Worm (Caenorhabditis elegans): Measurements from ENCODE around the gene M02G9.4.

DNA sequence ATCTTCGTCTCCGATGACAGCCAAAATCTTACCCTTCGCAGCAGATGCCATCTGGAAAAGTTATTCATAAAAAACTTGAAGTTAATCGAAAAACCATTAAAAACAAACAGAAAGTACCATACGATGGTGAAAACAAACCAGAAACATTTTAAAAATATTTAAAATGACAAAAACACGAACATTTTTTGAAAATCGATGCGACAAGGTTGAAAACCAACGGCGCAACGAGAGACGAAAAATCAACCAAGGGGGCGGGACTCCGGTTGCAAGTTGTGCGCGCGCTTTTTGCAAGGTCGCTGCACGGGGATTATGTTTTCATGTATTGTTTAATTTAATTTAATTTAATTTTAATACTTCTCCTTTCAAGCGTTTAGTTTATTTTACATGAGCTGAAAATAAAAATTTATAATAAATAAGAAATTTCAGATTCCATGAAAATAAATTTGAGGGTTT, 13.4 kb upstream of the M02G9.4 start, which contains the start of gene vha-9:
- TF ChIP-seq skn-1 (tag; optimal IDR thresholded peaks at IDR 0.05) (no peak), nhr-28 (tag; optimal IDR thresholded peaks at IDR 0.05) (no peak), nhr-237 (tag; optimal IDR thresholded peaks at IDR 0.05) (no peak), snpc-4 (tag; optimal IDR thresholded peaks at IDR 0.05) (no peak), nhr-11 (tag; optimal IDR thresholded peaks at IDR 0.05) (no peak), pha-4 (tag; optimal IDR thresholded peaks at IDR 0.05) (peak; percentile 81), ztf-11 (tag; optimal IDR thresholded peaks at IDR 0.05) (no peak), elt-2 (tag; optimal IDR thresholded peaks at IDR 0.05) (peak; percentile 54), ceh-28 (tag; optimal IDR thresholded peaks at IDR 0.05) (peak; percentile 52), egl-27 (tag; optimal IDR thresholded peaks at IDR 0.05) (no peak), unc-62 (GFP tag; optimal IDR thresholded peaks at IDR 0.05) (no peak), mml-1 (tag; optimal IDR thresholded peaks at IDR 0.05) (no peak)
